Fruit fly (Drosophila melanogaster) whole organism, pupa: ENCODE results near the gene CG3246.
A peak's percentile ranks its signal among the peaks of the same experiment; 100 is the strongest.

Experiments
- CG10348 ChIP-seq: fragments of 200-800 bp; sonication (Bioruptor generic); IDR thresholded peaks from 2 replicates; pipeline ENCODE4 v1.3.6; 2022; ENCODE audit warnings: missing biosample characterization, missing genetic modification characterization
- CG12605 ChIP-seq: fragments of 200-800 bp; sonication (Bioruptor generic); IDR thresholded peaks from 2 replicates; pipeline ENCODE4 v1.3.6; 2022; ENCODE audit warnings: missing biosample characterization, missing genetic modification characterization
- CG13204 ChIP-seq: fragments of 200-800 bp; sonication (Bioruptor generic); optimal IDR thresholded peaks from 2 replicates; lab custom pipeline; 2018; ENCODE audit warnings: missing biosample characterization, mild to moderate bottlenecking, missing genetic modification characterization, moderate library complexity
- CG15710 ChIP-seq: fragments of 200-800 bp; sonication (Bioruptor generic); optimal IDR thresholded peaks from 2 replicates; lab custom pipeline; 2018; ENCODE audit warnings: missing biosample characterization, mild to moderate bottlenecking, missing genetic modification characterization, moderate library complexity
- CG17806 ChIP-seq: fragments of 200-800 bp; sonication (Bioruptor generic); optimal IDR thresholded peaks from 2 replicates; lab custom pipeline; 2018; ENCODE audit warnings: missing biosample characterization, mild to moderate bottlenecking, missing genetic modification characterization, moderate library complexity
- CG34367 ChIP-seq: fragments of 200-800 bp; sonication (Bioruptor generic); optimal IDR thresholded peaks from 2 replicates; lab custom pipeline; 2018; ENCODE audit warnings: missing biosample characterization, mild to moderate bottlenecking, missing genetic modification characterization
- CG4496 ChIP-seq: fragments of 200-800 bp; sonication (Bioruptor generic); IDR thresholded peaks from 3 replicates; pipeline ENCODE4 v1.3.6; 2022; ENCODE audit warnings: missing biosample characterization, missing genetic modification characterization
- CG8159 ChIP-seq: fragments of 200-800 bp; sonication (Bioruptor generic); optimal IDR thresholded peaks from 3 replicates; lab custom pipeline; 2018; ENCODE audit warnings: missing biosample characterization, mild to moderate bottlenecking, missing genetic modification characterization, moderate library complexity
- CG8301 ChIP-seq: fragments of 200-800 bp; sonication (Bioruptor generic); optimal IDR thresholded peaks from 2 replicates; lab custom pipeline; 2018; ENCODE audit warnings: missing biosample characterization, mild to moderate bottlenecking, missing genetic modification characterization
- CG9948 ChIP-seq: fragments of 200-800 bp; sonication (Bioruptor generic); optimal IDR thresholded peaks from 2 replicates; lab custom pipeline; 2018; ENCODE audit warnings: missing biosample characterization, mild to moderate bottlenecking, missing genetic modification characterization, moderate library complexity
- EcR ChIP-seq: fragments of 200-800 bp; sonication (Bioruptor generic); optimal IDR thresholded peaks from 3 replicates; lab custom pipeline; 2019; ENCODE audit warnings: missing biosample characterization, missing genetic modification characterization, mild to moderate bottlenecking, moderate library complexity, missing genetic modification reagents
- Ets98B ChIP-seq: fragments of 200-800 bp; sonication (Bioruptor generic); IDR thresholded peaks from 2 replicates; pipeline ENCODE4 v1.3.6; 2022; ENCODE audit warnings: missing biosample characterization, missing genetic modification characterization
- Pif1A ChIP-seq: fragments of 200-800 bp; sonication (Bioruptor generic); optimal IDR thresholded peaks from 3 replicates; lab custom pipeline; 2016; ENCODE audit warnings: missing biosample characterization, missing genetic modification characterization
- Pif1B ChIP-seq: fragments of 200-800 bp; sonication (Bioruptor generic); optimal IDR thresholded peaks from 3 replicates; lab custom pipeline; 2016; ENCODE audit warnings: missing biosample characterization, missing genetic modification characterization
- Snoo ChIP-seq: fragments of 200-800 bp; sonication (Bioruptor generic); optimal IDR thresholded peaks from 3 replicates; lab custom pipeline; 2017; ENCODE audit warnings: missing biosample characterization, mild to moderate bottlenecking, missing genetic modification characterization, inconsistent platforms
- fd96Ca ChIP-seq: fragments of 200-800 bp; sonication (Bioruptor generic); IDR thresholded peaks from 3 replicates; pipeline ENCODE4 v1.3.6; 2022; ENCODE audit warnings: missing biosample characterization, missing genetic modification characterization
- gl ChIP-seq: fragments of 200-800 bp; sonication (Bioruptor generic); optimal IDR thresholded peaks from 2 replicates; lab custom pipeline; 2018; ENCODE audit warnings: missing biosample characterization, mild to moderate bottlenecking, missing genetic modification characterization
- rn ChIP-seq: fragments of 200-800 bp; sonication (Bioruptor generic); IDR thresholded peaks from 2 replicates; pipeline ENCODE4 v1.3.6; 2022; ENCODE audit warnings: missing biosample characterization, missing genetic modification characterization

Gene CG3246

dm6 chr2L:3426669-3427232 lies 35.0 kb downstream of the CG3246 start, which contains the start of gene Pgant2:
TSS of gene Pgant2 (minus strand) at chr2L:3426719.
- 0 out of 2 replicates have a peak, but pooled peaks have one; percentile 13 for TF ChIP-seq CG12605 (GFP tag; lab: Robert Waterston, UW)
- 0 out of 3 replicates have a peak, but pooled peaks have one; percentile 18 for TF ChIP-seq CG4496
- no peak for TF ChIP-seq CG8159 (tag; lab: Kevin White, UChicago)
- no peak for TF ChIP-seq CG15710
- 0 out of 3 replicates have a peak, but pooled peaks have one; percentile 21 for TF ChIP-seq fd96Ca (GFP tag; lab: Robert Waterston, UW)

- TF ChIP-seq CG8159 (tag; lab: Kevin White, UChicago) (no peak), fd96Ca (GFP tag; lab: Robert Waterston, UW) (no peak), CG13204 (GFP tag; lab: Kevin White, UChicago) (no peak), EcR (peak; percentile 21), CG4496 (no peak), CG17806 (tag; lab: Kevin White, UChicago) (no peak), CG9948 (no peak), CG15710 (no peak)
These were observed 35.8 kb downstream of the CG3246 start for dm6 chr2L:3425947-3426346.

- no peak for TF ChIP-seq Snoo (tag; lab: Kevin White, UChicago)
- TF ChIP-seq CG15710, result no peak
- no peak for TF ChIP-seq Pif1A
- TF ChIP-seq CG4496, result peak; percentile 65; the same call in 1 of the 3 replicates
- TF ChIP-seq CG12605 (GFP tag; lab: Robert Waterston, UW), result no peak
- TF ChIP-seq, all 21 proteins: peak for 1
These were observed 39.0 kb downstream of the CG3246 start for dm6 chr2L:3422753-3423152.

- TF ChIP-seq Pif1B (GFP tag; lab: Kevin White, UChicago) (no peak), CG10348 (GFP tag; lab: Robert Waterston, UW) (no peak), rn (GFP tag; lab: Robert Waterston, UW) (no peak), CG13204 (GFP tag; lab: Kevin White, UChicago) (no peak), EcR (no peak), CG8159 (tag; lab: Kevin White, UChicago) (no peak), CG8301 (tag; lab: Kevin White, UChicago) (no peak), CG4496 (no peak), CG34367 (tag; lab: Kevin White, UChicago) (no peak), Ets98B (no peak), CG15710 (no peak), CG12605 (GFP tag; lab: Robert Waterston, UW) (no peak)
These were observed 44.1 kb downstream of the CG3246 start for dm6 chr2L:3417613-3418012.

- TF ChIP-seq gl (tag; lab: Kevin White, UChicago) (no peak), CG8301 (tag; lab: Kevin White, UChicago) (no peak), CG8159 (tag; lab: Kevin White, UChicago) (peak; percentile 14), CG10348 (GFP tag; lab: Robert Waterston, UW) (no peak), Pif1A (peak; percentile 32)
These were observed 45.0 kb downstream of the CG3246 start, which contains the start of gene CG31952 for dm6 chr2L:3416527-3417304. TSS of gene CG31952 (plus strand) at chr2L:3416693.
